Worm (Caenorhabditis elegans) whole organism, young adult: ENCODE results near the gene tbp-1.

Experiments
- Y95B8A.8 ChIP-seq: fragments of 200-800 bp; sonication (Bioruptor generic); IDR thresholded peaks from 2 replicates; pipeline ENCODE4 v1.3.6; 2022; ENCODE audit warnings: missing genetic modification reagents, missing genetic modification characterization, missing compliant biosample characterization
- dox-1 ChIP-seq: fragments of 200-800 bp; sonication (Bioruptor generic); IDR thresholded peaks from 2 replicates; pipeline ENCODE4 v1.3.6; 2022; ENCODE audit warnings: missing genetic modification reagents, missing genetic modification characterization, missing compliant biosample characterization
- dpl-1 ChIP-seq: fragments of 150-350 bp; optimal IDR thresholded peaks from 2 replicates; lab custom pipeline; 2014; ENCODE audit warnings: missing biosample characterization, missing genetic modification reagents, missing genetic modification characterization
- ets-4 ChIP-seq: fragments of 200-800 bp; sonication (Bioruptor generic); optimal IDR thresholded peaks from 2 replicates; lab custom pipeline; 2018; ENCODE audit warnings: mild to moderate bottlenecking, missing genetic modification characterization, missing compliant biosample characterization
- let-607 ChIP-seq, 2 experiments: fragments of 200-800 bp in 1 of 2; sonication (Bioruptor generic) in 1 of 2; sonication (generic microtip) in 1 of 2; optimal IDR thresholded peaks; 2 replicates each; lab custom pipeline; 2016 to 2018; ENCODE audit warnings: mild to moderate bottlenecking in 2 of 2, missing compliant biosample characterization in 2 of 2, missing genetic modification characterization in 2 of 2, moderate library complexity in 2 of 2, missing genotype in 1 of 2
- nfya-1 ChIP-seq: sonication (generic microtip); optimal IDR thresholded peaks from 2 replicates; lab custom pipeline; 2017; ENCODE audit warnings: antibody characterized with exemption, missing compliant biosample characterization, missing genetic modification characterization, borderline replicate concordance; ENCODE audit not compliant: insufficient read depth
- unc-62 ChIP-seq: fragments of 150-350 bp; optimal IDR thresholded peaks from 2 replicates; lab custom pipeline; 2014; ENCODE audit warnings: missing biosample characterization, missing genetic modification reagents, missing genetic modification characterization

- no peak for TF ChIP-seq nfya-1 (tag; lab: Kevin White, UChicago)
- no peak for TF ChIP-seq dpl-1 (GFP tag; lab: Kevin White, UChicago)
- no peak for TF ChIP-seq ets-4
- TF ChIP-seq unc-62 (GFP tag; lab: Kevin White, UChicago) = no peak
- TF ChIP-seq let-607 (tag; optimal IDR thresholded peaks at IDR 0.05; lab: Kevin White, UChicago) = no peak
- no peak for TF ChIP-seq Y95B8A.8 (GFP tag; lab: Robert Waterston, UW)
- TF ChIP-seq dox-1 (GFP tag; lab: Robert Waterston, UW) = no peak
These were observed 40.4 kb upstream of the tbp-1 start, which contains the start of gene F08F8.6 for ce11 chrIII:7343389-7343788.
